Worm (Caenorhabditis elegans) whole organism, L4 larva: ENCODE measurements around the gene W02G9.4.
A peak's percentile ranks its signal among the peaks of the same experiment; 100 is the strongest.

Source experiments
- D1046.2 ChIP-seq: fragments of 200-800 bp; sonication (Bioruptor generic); IDR thresholded peaks from 2 replicates; pipeline ENCODE4 v1.3.6; 2022; ENCODE audit warnings: missing genetic modification characterization, missing compliant biosample characterization
- F26F4.8 ChIP-seq: fragments of 200-800 bp; sonication (Bioruptor generic); conservative IDR thresholded peaks from 2 replicates; pipeline ENCODE4 v1.3.6; 2022; ENCODE audit warnings: missing genetic modification characterization, missing compliant biosample characterization
- T20F7.1 ChIP-seq: fragments of 200-800 bp; sonication (Bioruptor generic); optimal IDR thresholded peaks from 2 replicates; lab custom pipeline; 2018; ENCODE audit warnings: mild to moderate bottlenecking, missing genetic modification characterization, missing compliant biosample characterization
- T26A8.4 ChIP-seq: fragments of 200-800 bp; sonication (Bioruptor generic); IDR thresholded peaks from 2 replicates; pipeline ENCODE4 v1.3.6; 2022; ENCODE audit warnings: missing genetic modification characterization, missing compliant biosample characterization
- Y48G9A.11 ChIP-seq: fragments of 200-800 bp; sonication (Bioruptor generic); IDR thresholded peaks from 2 replicates; pipeline ENCODE4 v1.3.6; 2022; ENCODE audit warnings: missing genetic modification reagents, missing genetic modification characterization, missing compliant biosample characterization
- Y75B8A.6 ChIP-seq: fragments of 200-800 bp; sonication (Bioruptor generic); IDR thresholded peaks from 2 replicates; pipeline ENCODE4 v1.3.6; 2022; ENCODE audit warnings: missing genetic modification reagents, missing genetic modification characterization, missing compliant biosample characterization
- ZK337.2 ChIP-seq: fragments of 200-800 bp; sonication (Bioruptor generic); IDR thresholded peaks from 2 replicates; pipeline ENCODE4 v1.3.6; 2022; ENCODE audit warnings: missing genetic modification reagents, missing genetic modification characterization, missing compliant biosample characterization
- arid-1 ChIP-seq: fragments of 200-800 bp; sonication (Bioruptor generic); conservative IDR thresholded peaks from 2 replicates; pipeline ENCODE4 v1.3.6; 2022; ENCODE audit warnings: missing genetic modification reagents, missing genetic modification characterization, missing compliant biosample characterization
- attf-4 ChIP-seq: sonication (generic microtip); optimal IDR thresholded peaks from 3 replicates; lab custom pipeline; 2017; ENCODE audit warnings: missing biosample characterization, missing genetic modification characterization
- ceh-20 ChIP-seq: fragments of 200-800 bp; sonication (Bioruptor generic); IDR thresholded peaks from 2 replicates; pipeline ENCODE4 v1.3.6; 2022; ENCODE audit warnings: missing genetic modification reagents, missing genetic modification characterization, missing compliant biosample characterization
- ceh-28 ChIP-seq: fragments of 150-350 bp; optimal IDR thresholded peaks from 2 replicates; lab custom pipeline; 2014; ENCODE audit warnings: missing biosample characterization, missing genetic modification reagents, missing genetic modification characterization
- ceh-32 ChIP-seq: sonication (generic microtip); optimal IDR thresholded peaks from 2 replicates; lab custom pipeline; 2016; ENCODE audit warnings: mild to moderate bottlenecking, missing genetic modification characterization, missing compliant biosample characterization; ENCODE audit not compliant: poor library complexity
- ceh-44 ChIP-seq: fragments of 200-800 bp; sonication (Bioruptor generic); IDR thresholded peaks from 2 replicates; pipeline ENCODE4 v1.3.6; 2022; ENCODE audit warnings: missing genetic modification reagents, missing genetic modification characterization, missing compliant biosample characterization
- ces-1 ChIP-seq: fragments of 150-350 bp; sonication (generic microtip); optimal IDR thresholded peaks from 4 replicates; lab custom pipeline; 2014; ENCODE audit warnings: missing biosample characterization, missing genetic modification reagents, missing genetic modification characterization
- daf-12 ChIP-seq: fragments of 150-350 bp; optimal IDR thresholded peaks from 2 replicates; lab custom pipeline; 2014; ENCODE audit warnings: missing biosample characterization, missing genetic modification reagents, missing genetic modification characterization
- daf-16 ChIP-seq, 3 experiments: sonication (generic microtip); optimal IDR thresholded peaks; 2 replicates each; lab custom pipeline; 2016 to 2017; ENCODE audit warnings: missing genetic modification characterization in 3 of 3, missing genetic modification reagents in 3 of 3, mild to moderate bottlenecking in 2 of 3, missing compliant biosample characterization in 2 of 3, missing biosample characterization in 1 of 3, moderate library complexity in 1 of 3
- daf-19 ChIP-seq: fragments of 200-800 bp; sonication (Bioruptor generic); conservative IDR thresholded peaks from 2 replicates; pipeline ENCODE4 v1.3.6; 2022; ENCODE audit warnings: missing genetic modification characterization, missing compliant biosample characterization
- dmd-6 ChIP-seq: fragments of 200-800 bp; sonication (Bioruptor generic); IDR thresholded peaks from 2 replicates; pipeline ENCODE4 v1.3.6; 2022; ENCODE audit warnings: missing genetic modification reagents, missing genetic modification characterization, missing compliant biosample characterization
- dpl-1 ChIP-seq: fragments of 150-350 bp; optimal IDR thresholded peaks from 2 replicates; lab custom pipeline; 2014; ENCODE audit warnings: missing biosample characterization, missing genetic modification reagents, missing genetic modification characterization
- duxl-1 ChIP-seq: sonication (generic microtip); optimal IDR thresholded peaks from 2 replicates; lab custom pipeline; 2016; ENCODE audit warnings: mild to moderate bottlenecking, missing genetic modification characterization, moderate library complexity, missing compliant biosample characterization; ENCODE audit not compliant: poor library complexity
- dve-1 ChIP-seq: sonication (generic microtip); optimal IDR thresholded peaks from 2 replicates; lab custom pipeline; 2017; ENCODE audit warnings: antibody characterized with exemption, mild to moderate bottlenecking, missing genetic modification characterization, missing compliant biosample characterization; ENCODE audit not compliant: insufficient read depth
- fkh-10 ChIP-seq: fragments of 150-350 bp; optimal IDR thresholded peaks from 2 replicates; lab custom pipeline; 2014; ENCODE audit warnings: missing biosample characterization, missing genetic modification reagents, missing genetic modification characterization
- fos-1 ChIP-seq: fragments of 150-350 bp; optimal IDR thresholded peaks from 2 replicates; lab custom pipeline; 2014; ENCODE audit warnings: missing biosample characterization, missing genetic modification characterization
- gei-8 ChIP-seq: fragments of 200-800 bp; sonication (Bioruptor generic); optimal IDR thresholded peaks from 2 replicates; lab custom pipeline; 2018; ENCODE audit warnings: mild to moderate bottlenecking, missing genetic modification characterization, missing compliant biosample characterization
- hlh-11 ChIP-seq: fragments of 200-800 bp; sonication (Bioruptor generic); optimal IDR thresholded peaks from 2 replicates; lab custom pipeline; 2018; ENCODE audit warnings: mild to moderate bottlenecking, missing genetic modification characterization, missing compliant biosample characterization
- lin-38 ChIP-seq: fragments of 200-800 bp; sonication (Bioruptor generic); IDR thresholded peaks from 2 replicates; pipeline ENCODE4 v1.3.6; 2022; ENCODE audit warnings: missing genetic modification reagents, missing genetic modification characterization, missing compliant biosample characterization
- lir-3 ChIP-seq: sonication (generic microtip); optimal IDR thresholded peaks from 2 replicates; lab custom pipeline; 2016; ENCODE audit warnings: mild to moderate bottlenecking, missing genetic modification characterization, missing compliant biosample characterization
- lsy-2 ChIP-seq, 2 experiments: fragments of 150-350 bp in 1 of 2; sonication (generic microtip) in 1 of 2; optimal IDR thresholded peaks; 2 replicates each; lab custom pipeline; 2014 to 2017; ENCODE audit warnings: missing biosample characterization in 2 of 2, missing genetic modification characterization in 2 of 2
- madf-5 ChIP-seq, 2 experiments: fragments of 200-800 bp; sonication (Bioruptor generic); IDR thresholded peaks; 2 replicates each; pipeline ENCODE4 v1.3.6; 2022; ENCODE audit warnings: missing compliant biosample characterization in 2 of 2, missing genetic modification characterization in 2 of 2
- madf-9 ChIP-seq: fragments of 200-800 bp; sonication (Bioruptor generic); conservative IDR thresholded peaks from 2 replicates; pipeline ENCODE4 v1.3.6; 2022; ENCODE audit warnings: missing genetic modification reagents, missing genetic modification characterization, missing compliant biosample characterization
- mxl-2 ChIP-seq: fragments of 200-800 bp; sonication (Bioruptor generic); conservative IDR thresholded peaks from 2 replicates; pipeline ENCODE4 v1.3.6; 2022; ENCODE audit warnings: missing genetic modification reagents, missing genetic modification characterization, missing compliant biosample characterization
- mxl-3 ChIP-seq: fragments of 200-800 bp; sonication (Bioruptor generic); optimal IDR thresholded peaks from 2 replicates; lab custom pipeline; 2018; ENCODE audit warnings: mild to moderate bottlenecking, missing genetic modification characterization, missing compliant biosample characterization
- nhr-11 ChIP-seq: fragments of 150-350 bp; optimal IDR thresholded peaks from 2 replicates; lab custom pipeline; 2014; ENCODE audit warnings: missing biosample characterization, missing genetic modification characterization
- nhr-28 ChIP-seq: fragments of 150-350 bp; optimal IDR thresholded peaks from 2 replicates; lab custom pipeline; 2014; ENCODE audit warnings: missing biosample characterization, missing genetic modification characterization
- nhr-42 ChIP-seq: fragments of 200-800 bp; sonication (Bioruptor generic); IDR thresholded peaks from 2 replicates; pipeline ENCODE4 v1.3.6; 2022; ENCODE audit warnings: missing genetic modification characterization, missing compliant biosample characterization
- nhr-6 ChIP-seq: fragments of 150-350 bp; optimal IDR thresholded peaks from 2 replicates; lab custom pipeline; 2014; ENCODE audit warnings: missing biosample characterization, missing genetic modification characterization
- nhr-76 ChIP-seq: fragments of 150-350 bp; optimal IDR thresholded peaks from 2 replicates; lab custom pipeline; 2014; ENCODE audit warnings: missing biosample characterization, missing genetic modification characterization
- nhr-77 ChIP-seq: fragments of 150-350 bp; optimal IDR thresholded peaks from 2 replicates; lab custom pipeline; 2014; ENCODE audit warnings: missing biosample characterization, missing genetic modification characterization
- pqm-1 ChIP-seq: sonication (generic microtip); optimal IDR thresholded peaks from 2 replicates; lab custom pipeline; 2017; ENCODE audit warnings: missing biosample characterization, missing genetic modification characterization
- set-16 ChIP-seq: fragments of 200-800 bp; sonication (Bioruptor generic); IDR thresholded peaks from 2 replicates; pipeline ENCODE4 v1.3.6; 2022; ENCODE audit warnings: missing genetic modification reagents, missing genetic modification characterization, missing compliant biosample characterization
- skn-1 ChIP-seq: fragments of 150-350 bp; optimal IDR thresholded peaks from 2 replicates; lab custom pipeline; 2014; ENCODE audit warnings: missing biosample characterization, missing genetic modification characterization
- spr-3 ChIP-seq: fragments of 200-800 bp; sonication (Bioruptor generic); optimal IDR thresholded peaks from 2 replicates; lab custom pipeline; 2018; ENCODE audit warnings: mild to moderate bottlenecking, missing genetic modification characterization, missing compliant biosample characterization
- tag-97 ChIP-seq: fragments of 200-800 bp; sonication (Bioruptor generic); IDR thresholded peaks from 2 replicates; pipeline ENCODE4 v1.3.6; 2022; ENCODE audit warnings: missing genetic modification characterization, missing compliant biosample characterization
- tra-1 ChIP-seq: fragments of 200-800 bp; sonication (Bioruptor generic); IDR thresholded peaks from 2 replicates; pipeline ENCODE4 v1.3.6; 2022; ENCODE audit warnings: missing genetic modification reagents, missing genetic modification characterization, missing compliant biosample characterization
- unc-39 ChIP-seq: sonication (generic microtip); optimal IDR thresholded peaks from 2 replicates; lab custom pipeline; 2017; ENCODE audit warnings: missing biosample characterization, missing genetic modification characterization
- zip-2 ChIP-seq: fragments of 150-350 bp; optimal IDR thresholded peaks from 2 replicates; lab custom pipeline; 2014; ENCODE audit warnings: missing biosample characterization, missing genetic modification characterization
- ztf-11 ChIP-seq: fragments of 150-350 bp; optimal IDR thresholded peaks from 2 replicates; lab custom pipeline; 2014; ENCODE audit warnings: missing biosample characterization, missing genetic modification characterization

The W02G9.4 gene

DNA sequence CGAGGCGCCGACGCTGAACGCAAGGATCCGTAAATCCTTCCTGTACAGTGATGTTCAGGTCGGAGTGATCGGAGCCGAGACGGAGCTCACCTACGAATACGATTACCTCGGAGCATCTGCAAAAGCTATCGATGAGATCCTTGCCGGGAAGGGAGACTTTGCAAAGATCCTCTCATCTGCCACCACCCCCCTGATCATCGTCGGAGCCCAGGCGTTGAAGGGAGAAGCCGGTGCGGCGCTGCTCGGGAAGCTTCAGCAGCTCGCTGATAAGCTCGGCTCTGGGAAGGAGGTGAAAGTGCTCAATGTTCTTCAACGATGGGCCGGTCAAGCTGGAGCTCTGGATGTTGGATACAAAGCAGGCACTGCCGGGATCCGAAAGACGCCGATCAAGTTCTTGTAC lies 36.6 kb downstream of the W02G9.4 start (continued):
- TF ChIP-seq spr-3 (GFP tag; lab: Kevin White, UChicago) (no peak), dpl-1 (GFP tag; lab: Kevin White, UChicago) (no peak), Y75B8A.6 (GFP tag; lab: Robert Waterston, UW) (no peak), gei-8 (GFP tag; lab: Kevin White, UChicago) (no peak), lin-38 (GFP tag; lab: Robert Waterston, UW) (no peak), fos-1 (no peak), set-16 (peak; percentile 84), fkh-10 (GFP tag; lab: Kevin White, UChicago) (no peak), madf-5 (GFP tag; IDR thresholded peaks at IDR 0.05; lab: Robert Waterston, UW) (no peak), nhr-77 (tag; lab: Kevin White, UChicago) (no peak)

DNA sequence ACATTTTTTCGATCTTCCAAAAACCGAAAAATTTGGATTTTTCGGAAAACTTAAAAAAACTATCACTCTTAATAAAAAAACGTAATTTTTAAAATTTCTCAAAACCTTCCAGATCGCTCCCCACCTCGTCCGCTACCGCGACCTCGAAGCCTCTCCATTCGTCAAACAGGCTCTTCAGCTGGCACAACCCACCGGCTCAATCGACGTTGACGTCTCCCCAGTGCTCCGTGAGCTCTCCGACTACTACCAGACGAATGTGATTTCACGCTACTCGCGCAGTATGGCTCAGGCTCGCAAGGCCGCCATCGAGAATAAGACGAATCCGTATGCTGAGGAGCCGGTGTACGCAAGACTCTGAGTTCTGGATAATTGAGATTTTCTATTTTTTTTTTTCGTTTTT lies 39.7 kb downstream of the W02G9.4 start:
- TF ChIP-seq ceh-32 (tag; lab: Kevin White, UChicago) (no peak), ztf-11 (tag; lab: Kevin White, UChicago) (no peak), unc-39 (tag; lab: Kevin White, UChicago) (no peak), ceh-28 (tag; lab: Kevin White, UChicago) (no peak), set-16 (peak; percentile 62), F26F4.8 (GFP tag; lab: Robert Waterston, UW) (no peak), D1046.2 (GFP tag; lab: Robert Waterston, UW) (0 out of 2 replicates have a peak, but pooled peaks have one; percentile 29), nhr-11 (no peak)

DNA sequence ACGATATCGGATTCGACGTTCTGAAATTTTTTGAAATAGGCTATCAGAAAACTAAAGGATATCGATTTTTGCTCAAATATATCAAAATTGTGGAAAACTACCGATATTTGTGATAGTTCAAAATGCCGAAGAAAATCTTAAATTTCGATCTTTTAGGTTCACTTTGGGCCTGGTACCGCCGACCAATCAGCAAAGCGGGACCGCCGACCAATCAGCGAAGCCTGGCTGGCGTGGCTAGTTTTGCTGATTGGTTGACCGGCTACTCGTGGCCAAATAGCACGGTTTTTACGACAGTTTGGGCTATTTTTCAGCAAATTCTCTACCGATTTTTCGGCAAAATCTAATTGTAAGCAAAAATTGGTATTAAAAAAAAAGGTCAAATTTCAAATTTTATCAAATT lies 43.5 kb downstream of the W02G9.4 start:
- TF ChIP-seq nhr-42 (no peak), nhr-77 (tag; lab: Kevin White, UChicago) (no peak), mxl-2 (GFP tag; lab: Robert Waterston, UW) (no peak)

- TF ChIP-seq hlh-11 (tag; lab: Kevin White, UChicago) (peak; percentile 52), ZK337.2 (GFP tag; lab: Robert Waterston, UW) (no peak), zip-2 (tag; lab: Kevin White, UChicago) (no peak), pqm-1 (peak; percentile 71), tra-1 (no peak), ceh-44 (GFP tag; lab: Robert Waterston, UW) (no peak), skn-1 (tag; lab: Kevin White, UChicago) (no peak), arid-1 (GFP tag; lab: Robert Waterston, UW) (no peak), ces-1 (GFP tag; lab: Kevin White, UChicago) (no peak), daf-12 (no peak), duxl-1 (tag; lab: Kevin White, UChicago) (no peak), nhr-76 (tag; lab: Kevin White, UChicago) (no peak), dve-1 (tag; lab: Kevin White, UChicago) (no peak), attf-4 (tag; lab: Kevin White, UChicago) (no peak), mxl-2 (GFP tag; lab: Robert Waterston, UW) (no peak), lsy-2 (tag; optimal IDR thresholded peaks at IDR 0.05; lab: Kevin White, UChicago) (no peak), T20F7.1 (no peak), nhr-42 (no peak), nhr-6 (tag; lab: Kevin White, UChicago) (no peak), dmd-6 (GFP tag; lab: Robert Waterston, UW) (peak; percentile 74), nhr-28 (tag; lab: Kevin White, UChicago) (peak; percentile 57), daf-16 (GFP tag; optimal IDR thresholded peaks at IDR 0.05; lab: Kevin White, UChicago) (no peak), daf-16 (tag; optimal IDR thresholded peaks at IDR 0.05; lab: Kevin White, UChicago) (peak; percentile 75), mxl-3 (GFP tag; lab: Kevin White, UChicago) (peak; percentile 26), Y48G9A.11 (GFP tag; lab: Robert Waterston, UW) (no peak), daf-19 (GFP tag; lab: Robert Waterston, UW) (no peak), madf-9 (no peak), ceh-20 (GFP tag; lab: Robert Waterston, UW) (no peak), tag-97 (GFP tag; lab: Robert Waterston, UW) (no peak), lir-3 (tag; lab: Kevin White, UChicago) (no peak), T26A8.4 (GFP tag; lab: Robert Waterston, UW) (no peak)
Observed at ce11 chrV:2711429-2711828, 44.7 kb downstream of the W02G9.4 start, which contains the start of gene C24B9.3. TSS of gene C24B9.3 (minus strand) at chrV:2711599.
